Worm (Caenorhabditis elegans) whole organism, L4 larva: Measurements from ENCODE around the gene amph-1.

ENCODE experiments used
- D1046.2 ChIP-seq: fragments of 200-800 bp; sonication (Bioruptor generic); IDR thresholded peaks from 2 replicates; pipeline ENCODE4 v1.3.6; 2022; ENCODE audit warnings: missing genetic modification characterization, missing compliant biosample characterization
- F10B5.3 ChIP-seq: sonication (generic microtip); optimal IDR thresholded peaks from 2 replicates; lab custom pipeline; 2016; ENCODE audit warnings: mild to moderate bottlenecking, missing genetic modification characterization, missing compliant biosample characterization
- F26F4.8 ChIP-seq: fragments of 200-800 bp; sonication (Bioruptor generic); conservative IDR thresholded peaks from 2 replicates; pipeline ENCODE4 v1.3.6; 2022; ENCODE audit warnings: missing genetic modification characterization, missing compliant biosample characterization
- F37D6.2 ChIP-seq: sonication (generic microtip); optimal IDR thresholded peaks from 2 replicates; lab custom pipeline; 2016; ENCODE audit warnings: mild to moderate bottlenecking, missing genetic modification characterization, missing compliant biosample characterization
- T20F7.1 ChIP-seq: fragments of 200-800 bp; sonication (Bioruptor generic); optimal IDR thresholded peaks from 2 replicates; lab custom pipeline; 2018; ENCODE audit warnings: mild to moderate bottlenecking, missing genetic modification characterization, missing compliant biosample characterization
- Y75B8A.6 ChIP-seq: fragments of 200-800 bp; sonication (Bioruptor generic); IDR thresholded peaks from 2 replicates; pipeline ENCODE4 v1.3.6; 2022; ENCODE audit warnings: missing genetic modification reagents, missing genetic modification characterization, missing compliant biosample characterization
- ZK337.2 ChIP-seq: fragments of 200-800 bp; sonication (Bioruptor generic); IDR thresholded peaks from 2 replicates; pipeline ENCODE4 v1.3.6; 2022; ENCODE audit warnings: missing genetic modification reagents, missing genetic modification characterization, missing compliant biosample characterization
- aly-2 ChIP-seq: sonication (generic microtip); optimal IDR thresholded peaks from 2 replicates; lab custom pipeline; 2018; ENCODE audit warnings: missing biosample characterization, missing genetic modification characterization
- arid-1 ChIP-seq: fragments of 200-800 bp; sonication (Bioruptor generic); conservative IDR thresholded peaks from 2 replicates; pipeline ENCODE4 v1.3.6; 2022; ENCODE audit warnings: missing genetic modification reagents, missing genetic modification characterization, missing compliant biosample characterization
- attf-4 ChIP-seq: sonication (generic microtip); optimal IDR thresholded peaks from 3 replicates; lab custom pipeline; 2017; ENCODE audit warnings: missing biosample characterization, missing genetic modification characterization
- ceh-20 ChIP-seq: fragments of 200-800 bp; sonication (Bioruptor generic); IDR thresholded peaks from 2 replicates; pipeline ENCODE4 v1.3.6; 2022; ENCODE audit warnings: missing genetic modification reagents, missing genetic modification characterization, missing compliant biosample characterization
- ceh-62 ChIP-seq: sonication (generic microtip); optimal IDR thresholded peaks from 2 replicates; lab custom pipeline; 2017; ENCODE audit warnings: missing biosample characterization, missing genetic modification characterization
- cey-2 ChIP-seq: sonication (generic microtip); optimal IDR thresholded peaks from 3 replicates; lab custom pipeline; 2017; ENCODE audit warnings: missing genetic modification characterization, mild to moderate bottlenecking, missing compliant biosample characterization, antibody characterized with exemption, borderline replicate concordance; ENCODE audit not compliant: insufficient read depth
- daf-16 ChIP-seq, 3 experiments: sonication (generic microtip); optimal IDR thresholded peaks; 2 replicates each; lab custom pipeline; 2016 to 2017; ENCODE audit warnings: missing genetic modification characterization in 3 of 3, missing genetic modification reagents in 3 of 3, mild to moderate bottlenecking in 2 of 3, missing compliant biosample characterization in 2 of 3, missing biosample characterization in 1 of 3, moderate library complexity in 1 of 3
- dmd-6 ChIP-seq: fragments of 200-800 bp; sonication (Bioruptor generic); IDR thresholded peaks from 2 replicates; pipeline ENCODE4 v1.3.6; 2022; ENCODE audit warnings: missing genetic modification reagents, missing genetic modification characterization, missing compliant biosample characterization
- dmd-8 ChIP-seq: fragments of 200-800 bp; sonication (Bioruptor generic); IDR thresholded peaks from 2 replicates; pipeline ENCODE4 v1.3.6; 2022; ENCODE audit warnings: missing genetic modification characterization, missing compliant biosample characterization
- dpl-1 ChIP-seq: fragments of 150-350 bp; optimal IDR thresholded peaks from 2 replicates; lab custom pipeline; 2014; ENCODE audit warnings: missing biosample characterization, missing genetic modification reagents, missing genetic modification characterization
- duxl-1 ChIP-seq: sonication (generic microtip); optimal IDR thresholded peaks from 2 replicates; lab custom pipeline; 2016; ENCODE audit warnings: mild to moderate bottlenecking, missing genetic modification characterization, moderate library complexity, missing compliant biosample characterization; ENCODE audit not compliant: poor library complexity
- dve-1 ChIP-seq: sonication (generic microtip); optimal IDR thresholded peaks from 2 replicates; lab custom pipeline; 2017; ENCODE audit warnings: antibody characterized with exemption, mild to moderate bottlenecking, missing genetic modification characterization, missing compliant biosample characterization; ENCODE audit not compliant: insufficient read depth
- egl-43 ChIP-seq: fragments of 200-800 bp; sonication (Bioruptor generic); IDR thresholded peaks from 2 replicates; pipeline ENCODE4 v1.3.6; 2022; ENCODE audit warnings: missing genetic modification reagents, missing genetic modification characterization, missing compliant biosample characterization
- hif-1 ChIP-seq, 2 experiments: sonication (generic microtip); optimal IDR thresholded peaks; 2 replicates each; lab custom pipeline; 2016 to 2017; ENCODE audit warnings: missing compliant biosample characterization in 2 of 2, missing genetic modification characterization in 2 of 2, missing genetic modification reagents in 2 of 2, missing genotype in 2 of 2, mild to moderate bottlenecking in 1 of 2
- hlh-30 ChIP-seq: sonication (generic microtip); optimal IDR thresholded peaks from 2 replicates; lab custom pipeline; 2017; ENCODE audit warnings: antibody characterized with exemption, mild to moderate bottlenecking, missing genetic modification characterization, missing compliant biosample characterization; ENCODE audit not compliant: insufficient read depth
- hmg-1.1 ChIP-seq: fragments of 200-800 bp; sonication (Bioruptor generic); IDR thresholded peaks from 2 replicates; pipeline ENCODE4 v1.3.6; 2022; ENCODE audit warnings: missing genetic modification reagents, missing genetic modification characterization, missing compliant biosample characterization
- jun-1 ChIP-seq: fragments of 150-350 bp; optimal IDR thresholded peaks from 2 replicates; lab custom pipeline; 2014; ENCODE audit warnings: missing biosample characterization, missing genetic modification reagents, missing genetic modification characterization
- lin-13 ChIP-seq: fragments of 150-350 bp; optimal IDR thresholded peaks from 2 replicates; lab custom pipeline; 2014; ENCODE audit warnings: missing biosample characterization, missing genetic modification reagents, missing genetic modification characterization
- lin-39 ChIP-seq: fragments of 150-350 bp; optimal IDR thresholded peaks from 2 replicates; lab custom pipeline; 2014; ENCODE audit warnings: missing biosample characterization, missing genetic modification reagents, missing genetic modification characterization
- lir-3 ChIP-seq: sonication (generic microtip); optimal IDR thresholded peaks from 2 replicates; lab custom pipeline; 2016; ENCODE audit warnings: mild to moderate bottlenecking, missing genetic modification characterization, missing compliant biosample characterization
- lsy-2 ChIP-seq, 2 experiments: fragments of 150-350 bp in 1 of 2; sonication (generic microtip) in 1 of 2; optimal IDR thresholded peaks; 2 replicates each; lab custom pipeline; 2014 to 2017; ENCODE audit warnings: missing biosample characterization in 2 of 2, missing genetic modification characterization in 2 of 2
- madf-9 ChIP-seq: fragments of 200-800 bp; sonication (Bioruptor generic); conservative IDR thresholded peaks from 2 replicates; pipeline ENCODE4 v1.3.6; 2022; ENCODE audit warnings: missing genetic modification reagents, missing genetic modification characterization, missing compliant biosample characterization
- mep-1 ChIP-seq: fragments of 150-350 bp; sonication (generic microtip); optimal IDR thresholded peaks from 3 replicates; lab custom pipeline; 2014; ENCODE audit warnings: missing biosample characterization, missing genetic modification characterization
- mxl-3 ChIP-seq: fragments of 200-800 bp; sonication (Bioruptor generic); optimal IDR thresholded peaks from 2 replicates; lab custom pipeline; 2018; ENCODE audit warnings: mild to moderate bottlenecking, missing genetic modification characterization, missing compliant biosample characterization
- nhr-10 ChIP-seq: fragments of 150-350 bp; optimal IDR thresholded peaks from 2 replicates; lab custom pipeline; 2014; ENCODE audit warnings: missing biosample characterization, missing genetic modification characterization
- nhr-11 ChIP-seq: fragments of 150-350 bp; optimal IDR thresholded peaks from 2 replicates; lab custom pipeline; 2014; ENCODE audit warnings: missing biosample characterization, missing genetic modification characterization
- nhr-25 ChIP-seq: sonication (generic microtip); optimal IDR thresholded peaks from 2 replicates; lab custom pipeline; 2017; ENCODE audit warnings: missing genetic modification characterization, mild to moderate bottlenecking, missing compliant biosample characterization, antibody characterized with exemption, moderate library complexity, borderline replicate concordance; ENCODE audit not compliant: insufficient read depth
- nhr-28 ChIP-seq: fragments of 150-350 bp; optimal IDR thresholded peaks from 2 replicates; lab custom pipeline; 2014; ENCODE audit warnings: missing biosample characterization, missing genetic modification characterization
- nhr-41 ChIP-seq: fragments of 200-800 bp; sonication (Bioruptor generic); IDR thresholded peaks from 2 replicates; pipeline ENCODE4 v1.3.6; 2022; ENCODE audit warnings: missing genetic modification reagents, missing genetic modification characterization, missing compliant biosample characterization
- nhr-42 ChIP-seq: fragments of 200-800 bp; sonication (Bioruptor generic); IDR thresholded peaks from 2 replicates; pipeline ENCODE4 v1.3.6; 2022; ENCODE audit warnings: missing genetic modification characterization, missing compliant biosample characterization
- nhr-76 ChIP-seq: fragments of 150-350 bp; optimal IDR thresholded peaks from 2 replicates; lab custom pipeline; 2014; ENCODE audit warnings: missing biosample characterization, missing genetic modification characterization
- pha-4 ChIP-seq, 2 experiments: fragments of 150-350 bp in 1 of 2; fragments of 200-800 bp in 1 of 2; sonication (Bioruptor generic) in 1 of 2; IDR thresholded peaks in 1 of 2; optimal IDR thresholded peaks in 1 of 2; 2 replicates each; pipeline versions ENCODE4 v1.3.6 to Lab custom; 2014 to 2022; ENCODE audit warnings: missing genetic modification characterization in 2 of 2, missing genetic modification reagents in 2 of 2, missing biosample characterization in 1 of 2, missing compliant biosample characterization in 1 of 2
- pqm-1 ChIP-seq: sonication (generic microtip); optimal IDR thresholded peaks from 2 replicates; lab custom pipeline; 2017; ENCODE audit warnings: missing biosample characterization, missing genetic modification characterization
- sdz-12 ChIP-seq: fragments of 200-800 bp; sonication (Bioruptor generic); optimal IDR thresholded peaks from 2 replicates; lab custom pipeline; 2018; ENCODE audit warnings: mild to moderate bottlenecking, missing genetic modification characterization, missing compliant biosample characterization
- skn-1 ChIP-seq: fragments of 150-350 bp; optimal IDR thresholded peaks from 2 replicates; lab custom pipeline; 2014; ENCODE audit warnings: missing biosample characterization, missing genetic modification characterization
- snpc-1.2 ChIP-seq: fragments of 200-800 bp; sonication (Bioruptor generic); IDR thresholded peaks from 2 replicates; pipeline ENCODE4 v1.3.6; 2022; ENCODE audit warnings: missing genetic modification reagents, missing genetic modification characterization, missing compliant biosample characterization
- snpc-4 ChIP-seq: fragments of 150-350 bp; optimal IDR thresholded peaks from 2 replicates; lab custom pipeline; 2014; ENCODE audit warnings: missing biosample characterization, missing genetic modification characterization
- spr-1 ChIP-seq: sonication (generic microtip); optimal IDR thresholded peaks from 2 replicates; lab custom pipeline; 2016; ENCODE audit warnings: mild to moderate bottlenecking, missing genetic modification characterization, missing compliant biosample characterization
- tag-97 ChIP-seq: fragments of 200-800 bp; sonication (Bioruptor generic); IDR thresholded peaks from 2 replicates; pipeline ENCODE4 v1.3.6; 2022; ENCODE audit warnings: missing genetic modification characterization, missing compliant biosample characterization
- unc-62 ChIP-seq, 3 experiments: fragments of 150-350 bp in 1 of 3; sonication (generic microtip); optimal IDR thresholded peaks in 2 of 3; peaks in 1 of 3; 1 replicate in 1 of 3; 2 replicates in 2 of 3; lab custom pipeline; 2014 to 2017; ENCODE audit warnings: missing biosample characterization in 3 of 3, missing genetic modification characterization in 3 of 3, missing genetic modification reagents in 3 of 3, missing genotype in 1 of 3
- zag-1 ChIP-seq: fragments of 150-350 bp; optimal IDR thresholded peaks from 2 replicates; lab custom pipeline; 2014; ENCODE audit warnings: missing biosample characterization, missing genetic modification characterization
- ztf-11 ChIP-seq: fragments of 150-350 bp; optimal IDR thresholded peaks from 2 replicates; lab custom pipeline; 2014; ENCODE audit warnings: missing biosample characterization, missing genetic modification characterization

amph-1 gene

DNA sequence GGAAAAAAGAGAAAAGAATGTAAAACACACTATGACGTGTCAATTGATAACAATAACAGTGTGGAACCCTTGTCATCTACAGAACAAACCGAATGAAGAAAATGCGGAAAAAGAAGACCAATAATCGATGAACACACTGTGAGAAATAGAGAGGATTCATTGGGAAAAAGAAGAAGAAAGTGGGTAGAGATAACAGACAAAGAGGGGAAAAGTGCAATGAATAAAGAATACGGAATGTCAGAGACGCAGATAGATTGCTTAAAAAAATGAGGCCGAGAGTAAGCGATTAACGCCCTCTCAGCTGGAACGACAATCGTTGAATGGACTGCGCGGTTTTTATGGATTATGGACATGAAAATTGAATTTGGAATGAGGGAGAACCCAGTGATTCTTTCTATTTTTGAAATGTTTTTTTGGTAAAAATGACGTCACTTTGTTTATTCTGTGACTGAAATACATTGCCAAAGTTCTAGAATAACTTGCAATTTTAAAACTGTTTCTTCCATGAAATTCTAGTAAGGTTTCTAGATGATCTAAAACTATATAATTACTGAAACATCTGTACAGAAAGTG is at the start of gene amph-1:
Gene amph-1 (minus strand): TSS at position 85 of the 573 bp plus-strand sequence.
- no peak for TF ChIP-seq nhr-41
- TF ChIP-seq lin-39 (tag; lab: Kevin White, UChicago) = no peak
- peak; percentile 11 for TF ChIP-seq nhr-11
- TF ChIP-seq D1046.2 = no peak
- no peak for TF ChIP-seq T20F7.1
- no peak for TF ChIP-seq F26F4.8
- no peak for TF ChIP-seq zag-1
- TF ChIP-seq Y75B8A.6 (GFP tag; lab: Robert Waterston, UW) = no peak
- TF ChIP-seq duxl-1 (tag; lab: Kevin White, UChicago) = no peak
- TF ChIP-seq tag-97 (GFP tag; lab: Robert Waterston, UW) = no peak
- TF ChIP-seq F37D6.2 (tag; lab: Kevin White, UChicago) = no peak
- no peak for TF ChIP-seq dmd-8
- no peak for TF ChIP-seq dmd-6 (GFP tag; lab: Robert Waterston, UW)
- TF ChIP-seq lir-3 (tag; lab: Kevin White, UChicago) = no peak
- no peak for TF ChIP-seq attf-4 (tag; lab: Kevin White, UChicago)
- TF ChIP-seq pqm-1 (tag; lab: Kevin White, UChicago) = no peak
- no peak for TF ChIP-seq snpc-1.2 (GFP tag; lab: Robert Waterston, UW)
- TF ChIP-seq jun-1 = no peak
- TF ChIP-seq ZK337.2 = no peak
- TF ChIP-seq daf-16 (GFP tag; optimal IDR thresholded peaks at IDR 0.05; lab: Kevin White, UChicago) = no peak
- TF ChIP-seq daf-16 (tag; optimal IDR thresholded peaks at IDR 0.05; lab: Kevin White, UChicago) = peak; percentile 19
- TF ChIP-seq skn-1 (tag; lab: Kevin White, UChicago) = no peak
- TF ChIP-seq lsy-2 (tag; optimal IDR thresholded peaks at IDR 0.05; lab: Kevin White, UChicago) = peak in 1 of 2 experiments; percentile 27
- TF ChIP-seq mxl-3 (GFP tag; lab: Kevin White, UChicago) = peak; percentile 12
- TF ChIP-seq madf-9 = 0 out of 2 replicates have a peak, but pooled peaks have one; percentile 6
- TF ChIP-seq arid-1 (GFP tag; lab: Robert Waterston, UW) = no peak
- TF ChIP-seq F10B5.3 (tag; lab: Kevin White, UChicago) = no peak
- TF ChIP-seq ceh-20 (GFP tag; lab: Robert Waterston, UW) = no peak
- no peak for TF ChIP-seq pha-4 (GFP tag; IDR thresholded peaks at IDR 0.05; lab: Robert Waterston, UW)
- TF ChIP-seq pha-4 (tag; optimal IDR thresholded peaks at IDR 0.05; lab: Kevin White, UChicago) = no peak
- no peak for TF ChIP-seq ceh-62 (tag; lab: Kevin White, UChicago)
- TF ChIP-seq nhr-25 (tag; lab: Kevin White, UChicago) = no peak
- no peak for TF ChIP-seq aly-2
- no peak for TF ChIP-seq hif-1 (tag; optimal IDR thresholded peaks at IDR 0.05; lab: Kevin White, UChicago)
- TF ChIP-seq hmg-1.1 (GFP tag; lab: Robert Waterston, UW) = peak; percentile 44; the same call in 1 of the 2 replicates
- no peak for TF ChIP-seq egl-43 (GFP tag; lab: Robert Waterston, UW)
- peak in 1 of 2 experiments; percentile 76 for TF ChIP-seq unc-62 (GFP tag; optimal IDR thresholded peaks at IDR 0.05 in 1 of 2; lab: Kevin White, UChicago)
- TF ChIP-seq unc-62 (tag; optimal IDR thresholded peaks at IDR 0.05; lab: Kevin White, UChicago) = no peak
- no peak for TF ChIP-seq nhr-76 (tag; lab: Kevin White, UChicago)
- peak; percentile 56 for TF ChIP-seq nhr-28 (tag; lab: Kevin White, UChicago)
- no peak for TF ChIP-seq dpl-1 (GFP tag; lab: Kevin White, UChicago)
- TF ChIP-seq sdz-12 (GFP tag; lab: Kevin White, UChicago) = no peak
- TF ChIP-seq spr-1 (tag; lab: Kevin White, UChicago) = no peak
- TF ChIP-seq hlh-30 (tag; lab: Kevin White, UChicago) = peak; percentile 28
- peak; percentile 41 for TF ChIP-seq cey-2 (tag; lab: Kevin White, UChicago)
- TF ChIP-seq ztf-11 (tag; lab: Kevin White, UChicago) = no peak
- peak; percentile 66 for TF ChIP-seq dve-1 (tag; lab: Kevin White, UChicago)
- no peak for TF ChIP-seq nhr-42 (GFP tag; lab: Robert Waterston, UW)
- TF ChIP-seq lin-13 = no peak
- TF ChIP-seq snpc-4 (tag; lab: Kevin White, UChicago) = no peak
- TF ChIP-seq mep-1 (tag; lab: Kevin White, UChicago) = peak; percentile 35
- no peak for TF ChIP-seq nhr-10 (tag; lab: Kevin White, UChicago)
